Fruit fly (Drosophila melanogaster): Measurements from ENCODE around the gene GstZ1.
A peak's percentile ranks its signal among the peaks of the same experiment; 100 is the strongest.

GstZ1 gene

dm6 chr3R:9503329-9504088, 47.2 kb upstream of the GstZ1 start:
- TF ChIP-seq Hnf4 (GFP tag; optimal IDR thresholded peaks at IDR 0.05) (no peak), h (GFP tag; optimal IDR thresholded peaks at IDR 0.05) (peak; percentile 39), br (GFP tag; optimal IDR thresholded peaks at IDR 0.05) (peak; percentile 14), Hr83 (GFP tag; optimal IDR thresholded peaks at IDR 0.05; ENCODE audit: poor library complexity, severe bottlenecking) (no peak), Rel (GFP tag; optimal IDR thresholded peaks at IDR 0.05) (no peak), Rel (tag; optimal IDR thresholded peaks at IDR 0.05) (peak; percentile 65), dl (GFP tag; optimal IDR thresholded peaks at IDR 0.05; ENCODE audit: insufficient read depth in 1 of 2, partially characterized antibody in 2 of 2) (no peak), OdsH (GFP tag; optimal IDR thresholded peaks at IDR 0.05) (no peak)

dm6 chr3R:9502416-9502763, 46.0 kb upstream of the GstZ1 start, which contains the start of gene RhoL:
RhoL (minus strand) TSS chr3R:9502581.
- TF ChIP-seq pan (optimal IDR thresholded peaks at IDR 0.05) (no peak), Hr83 (GFP tag; optimal IDR thresholded peaks at IDR 0.05; ENCODE audit: poor library complexity, severe bottlenecking) (peak; percentile 84), jim (GFP tag; optimal IDR thresholded peaks at IDR 0.05) (peak; percentile 61), dl (GFP tag; optimal IDR thresholded peaks at IDR 0.05; ENCODE audit: insufficient read depth in 1 of 2, partially characterized antibody in 2 of 2) (peak; percentile 82 to 89), CG32264 (GFP tag; optimal IDR thresholded peaks at IDR 0.05) (no peak), sv (GFP tag; optimal IDR thresholded peaks at IDR 0.05) (no peak), foxo (GFP tag; optimal IDR thresholded peaks at IDR 0.05) (peak in 1 of 2 experiments; percentile 3), Mio (GFP tag; optimal IDR thresholded peaks at IDR 0.05) (no peak), Hnf4 (GFP tag; optimal IDR thresholded peaks at IDR 0.05) (peak; percentile 54), ey (GFP tag; optimal IDR thresholded peaks at IDR 0.05) (no peak), rgr (GFP tag; optimal IDR thresholded peaks at IDR 0.05) (peak; percentile 37), OdsH (GFP tag; optimal IDR thresholded peaks at IDR 0.05) (peak; percentile 49), Rel (GFP tag; optimal IDR thresholded peaks at IDR 0.05) (peak; percentile 56), Rel (tag; optimal IDR thresholded peaks at IDR 0.05) (peak; percentile 66), h (GFP tag; optimal IDR thresholded peaks at IDR 0.05) (peak; percentile 76), N (GFP tag; optimal IDR thresholded peaks at IDR 0.05) (no peak), psq (GFP tag; optimal IDR thresholded peaks at IDR 0.05) (no peak), Sp1 (GFP tag; optimal IDR thresholded peaks at IDR 0.05) (peak; percentile 58), br (GFP tag; optimal IDR thresholded peaks at IDR 0.05) (peak; percentile 48), Dif (GFP tag; optimal IDR thresholded peaks at IDR 0.05; ENCODE audit: partially characterized antibody) (peak; percentile 91), Dfd (GFP tag; optimal IDR thresholded peaks at IDR 0.05) (no peak), GATAd (GFP tag; optimal IDR thresholded peaks at IDR 0.05) (no peak), Vsx2 (GFP tag; optimal IDR thresholded peaks at IDR 0.05; ENCODE audit: partially characterized antibody) (peak; percentile 49), dsf (GFP tag; optimal IDR thresholded peaks at IDR 0.05; ENCODE audit: borderline replicate concordance) (no peak), usp (GFP tag; optimal IDR thresholded peaks at IDR 0.05) (no peak), Jra (GFP tag; optimal IDR thresholded peaks at IDR 0.05) (peak; percentile 59), Myc (optimal IDR thresholded peaks at IDR 0.05) (no peak), dmrt93B (GFP tag; optimal IDR thresholded peaks at IDR 0.05) (no peak), CG9705 (GFP tag; optimal IDR thresholded peaks at IDR 0.05) (no peak), fru (GFP tag; optimal IDR thresholded peaks at IDR 0.05) (no peak), brk (GFP tag; optimal IDR thresholded peaks at IDR 0.05) (no peak), CrebA (GFP tag; optimal IDR thresholded peaks at IDR 0.05; ENCODE audit: borderline replicate concordance) (no peak), Abd-B (GFP tag; optimal IDR thresholded peaks at IDR 0.05) (no peak), tai (GFP tag; optimal IDR thresholded peaks at IDR 0.05) (peak; percentile 8), HLH106 (tag; optimal IDR thresholded peaks at IDR 0.05) (no peak), lola (GFP tag; optimal IDR thresholded peaks at IDR 0.05) (no peak)

All from whole organism, wandering third instar larva.